Fruit fly (Drosophila melanogaster): Measurements from ENCODE around the gene MTA1-like.

Gene MTA1-like

dm6 chr3R:5660198-5660893 lies 11.8 kb upstream of the MTA1-like start, which contains the start of gene Wdr33 (continued):
- TF ChIP-seq NfI (GFP tag; optimal IDR thresholded peaks at IDR 0.05): peak; percentile 26
- TF ChIP-seq CG7786 (GFP tag; optimal IDR thresholded peaks at IDR 0.05): no peak
- TF ChIP-seq onecut (GFP tag; IDR thresholded peaks at IDR 0.05): no peak
- TF ChIP-seq pb (GFP tag; optimal IDR thresholded peaks at IDR 0.05): no peak
- TF ChIP-seq oc (tag; optimal IDR thresholded peaks at IDR 0.05): no peak
- peak; percentile 49 for TF ChIP-seq fd96Cb (tag; optimal IDR thresholded peaks at IDR 0.05)
- TF ChIP-seq CG10431 (GFP tag; optimal IDR thresholded peaks at IDR 0.05): no peak
- no peak; the same call in 1 of the 2 replicates for TF ChIP-seq vvl (GFP tag; IDR thresholded peaks at IDR 0.05)
- peak; percentile 28 for TF ChIP-seq dmrt11E (tag; optimal IDR thresholded peaks at IDR 0.05)
- TF ChIP-seq CG4707 (GFP tag; optimal IDR thresholded peaks at IDR 0.05): no peak
- TF ChIP-seq tin (GFP tag; optimal IDR thresholded peaks at IDR 0.05): peak; percentile 8
- TF ChIP-seq corto (GFP tag; optimal IDR thresholded peaks at IDR 0.05): peak; percentile 45
- TF ChIP-seq salm (tag; optimal IDR thresholded peaks at IDR 0.05): no peak
- no peak for TF ChIP-seq Asciz (GFP tag; optimal IDR thresholded peaks at IDR 0.05)
- TF ChIP-seq repo (GFP tag; optimal IDR thresholded peaks at IDR 0.05): no peak
- TF ChIP-seq Xrp1 (GFP tag; IDR thresholded peaks at IDR 0.05): no peak
- TF ChIP-seq ac (GFP tag; optimal IDR thresholded peaks at IDR 0.05): no peak
- TF ChIP-seq CG33557 (GFP tag; optimal IDR thresholded peaks at IDR 0.05): no peak
- TF ChIP-seq PHDP (tag; optimal IDR thresholded peaks at IDR 0.05): no peak
- TF ChIP-seq CG6175 (GFP tag; IDR thresholded peaks at IDR 0.05): no peak
- TF ChIP-seq eyg (GFP tag; optimal IDR thresholded peaks at IDR 0.05): no peak
- no peak for TF ChIP-seq CG15479 (GFP tag; optimal IDR thresholded peaks at IDR 0.05)
- no peak for TF ChIP-seq Ravus (GFP tag; IDR thresholded peaks at IDR 0.05)
- peak; percentile 82 for TF ChIP-seq tna (GFP tag; IDR thresholded peaks at IDR 0.05; ENCODE audit: partially characterized antibody)
- TF ChIP-seq CG12219 (GFP tag; optimal IDR thresholded peaks at IDR 0.05): no peak
- TF ChIP-seq abd-A (tag; optimal IDR thresholded peaks at IDR 0.05): no peak
- peak; percentile 5 for TF ChIP-seq Myb (GFP tag; optimal IDR thresholded peaks at IDR 0.05)
- no peak for TF ChIP-seq nom (GFP tag; optimal IDR thresholded peaks at IDR 0.05)
- no peak for TF ChIP-seq pum (GFP tag; optimal IDR thresholded peaks at IDR 0.05)
- TF ChIP-seq gcm (GFP tag; optimal IDR thresholded peaks at IDR 0.05): no peak
- TF ChIP-seq CG11696 (GFP tag; IDR thresholded peaks at IDR 0.05): no peak
- peak; percentile 83 for TF ChIP-seq CG14860 (GFP tag; IDR thresholded peaks at IDR 0.05; ENCODE audit: partially characterized antibody)
- TF ChIP-seq D19A (tag; optimal IDR thresholded peaks at IDR 0.05): no peak
- no peak for TF ChIP-seq cad (GFP tag; optimal IDR thresholded peaks at IDR 0.05)
- TF ChIP-seq CG13775 (GFP tag; optimal IDR thresholded peaks at IDR 0.05): peak; percentile 69
- no peak for TF ChIP-seq ewg (GFP tag; optimal IDR thresholded peaks at IDR 0.05)
- TF ChIP-seq CG10321 (GFP tag; IDR thresholded peaks at IDR 0.05): no peak
- no peak for TF ChIP-seq Rx (GFP tag; IDR thresholded peaks at IDR 0.05)
- TF ChIP-seq bowl (GFP tag; IDR thresholded peaks at IDR 0.05): no peak
- peak; percentile 25; the same call in 1 of the 2 replicates for TF ChIP-seq Ptx1 (GFP tag; IDR thresholded peaks at IDR 0.05)
- peak; percentile 46; the same call in 1 of the 2 replicates for TF ChIP-seq CG9932 (GFP tag; IDR thresholded peaks at IDR 0.05)
- no peak for TF ChIP-seq CG11085 (GFP tag; IDR thresholded peaks at IDR 0.05)
- no peak for TF ChIP-seq CG8944 (GFP tag; optimal IDR thresholded peaks at IDR 0.05)
- TF ChIP-seq kay (GFP tag; optimal IDR thresholded peaks at IDR 0.05): no peak
- no peak for TF ChIP-seq gfzf (GFP tag; optimal IDR thresholded peaks at IDR 0.05)
- TF ChIP-seq ro (GFP tag; IDR thresholded peaks at IDR 0.05): no peak
- TF ChIP-seq CG10209 (GFP tag; optimal IDR thresholded peaks at IDR 0.05): peak; percentile 27
- TF ChIP-seq E2f1 (GFP tag; IDR thresholded peaks at IDR 0.05): peak; percentile 13; the same call in 1 of the 2 replicates
- TF ChIP-seq Chrac-16 (GFP tag; optimal IDR thresholded peaks at IDR 0.05): peak; percentile 7
- TF ChIP-seq Dad (GFP tag; optimal IDR thresholded peaks at IDR 0.05): no peak
- TF ChIP-seq yki (optimal IDR thresholded peaks at IDR 0.05): no peak
